Worm (Caenorhabditis elegans) whole organism, L4 larva: ENCODE data around the gene Y69H2.17.

Source experiments
- D1046.2 ChIP-seq: fragments of 200-800 bp; sonication (Bioruptor generic); IDR thresholded peaks from 2 replicates; pipeline ENCODE4 v1.3.6; 2022; ENCODE audit warnings: missing genetic modification characterization, missing compliant biosample characterization
- F10B5.3 ChIP-seq: sonication (generic microtip); optimal IDR thresholded peaks from 2 replicates; lab custom pipeline; 2016; ENCODE audit warnings: mild to moderate bottlenecking, missing genetic modification characterization, missing compliant biosample characterization
- F26F4.8 ChIP-seq: fragments of 200-800 bp; sonication (Bioruptor generic); conservative IDR thresholded peaks from 2 replicates; pipeline ENCODE4 v1.3.6; 2022; ENCODE audit warnings: missing genetic modification characterization, missing compliant biosample characterization
- F44E2.7 ChIP-seq: fragments of 200-800 bp; sonication (Bioruptor generic); IDR thresholded peaks from 2 replicates; pipeline ENCODE4 v2.1.2; 2022; ENCODE audit warnings: missing genetic modification characterization, missing compliant biosample characterization
- Y48G9A.11 ChIP-seq: fragments of 200-800 bp; sonication (Bioruptor generic); IDR thresholded peaks from 2 replicates; pipeline ENCODE4 v1.3.6; 2022; ENCODE audit warnings: missing genetic modification reagents, missing genetic modification characterization, missing compliant biosample characterization
- ZK337.2 ChIP-seq: fragments of 200-800 bp; sonication (Bioruptor generic); IDR thresholded peaks from 2 replicates; pipeline ENCODE4 v1.3.6; 2022; ENCODE audit warnings: missing genetic modification reagents, missing genetic modification characterization, missing compliant biosample characterization
- aha-1 ChIP-seq: fragments of 150-350 bp; peaks from one replicate; lab custom pipeline; 2014; ENCODE audit warnings: missing biosample characterization, missing genetic modification characterization
- ama-1 ChIP-seq: fragments of 150-350 bp; optimal IDR thresholded peaks from 2 replicates; lab custom pipeline; 2014; ENCODE audit warnings: inconsistent platforms, mixed read lengths
- attf-4 ChIP-seq: sonication (generic microtip); optimal IDR thresholded peaks from 3 replicates; lab custom pipeline; 2017; ENCODE audit warnings: missing biosample characterization, missing genetic modification characterization
- ceh-20 ChIP-seq: fragments of 200-800 bp; sonication (Bioruptor generic); IDR thresholded peaks from 2 replicates; pipeline ENCODE4 v1.3.6; 2022; ENCODE audit warnings: missing genetic modification reagents, missing genetic modification characterization, missing compliant biosample characterization
- daf-16 ChIP-seq, 3 experiments: sonication (generic microtip); optimal IDR thresholded peaks; 2 replicates each; lab custom pipeline; 2016 to 2017; ENCODE audit warnings: missing genetic modification characterization in 3 of 3, missing genetic modification reagents in 3 of 3, mild to moderate bottlenecking in 2 of 3, missing compliant biosample characterization in 2 of 3, missing biosample characterization in 1 of 3, moderate library complexity in 1 of 3
- daf-8 ChIP-seq: fragments of 200-800 bp; sonication (Bioruptor generic); IDR thresholded peaks from 2 replicates; pipeline ENCODE4 v1.3.6; 2022; ENCODE audit warnings: missing genetic modification characterization, missing compliant biosample characterization
- dmd-9 ChIP-seq: fragments of 200-800 bp; sonication (Bioruptor generic); IDR thresholded peaks from 2 replicates; pipeline ENCODE4 v1.3.6; 2022; ENCODE audit warnings: missing genetic modification reagents, missing genetic modification characterization, missing compliant biosample characterization
- duxl-1 ChIP-seq: sonication (generic microtip); optimal IDR thresholded peaks from 2 replicates; lab custom pipeline; 2016; ENCODE audit warnings: mild to moderate bottlenecking, missing genetic modification characterization, moderate library complexity, missing compliant biosample characterization; ENCODE audit not compliant: poor library complexity
- hlh-11 ChIP-seq: fragments of 200-800 bp; sonication (Bioruptor generic); optimal IDR thresholded peaks from 2 replicates; lab custom pipeline; 2018; ENCODE audit warnings: mild to moderate bottlenecking, missing genetic modification characterization, missing compliant biosample characterization
- lin-29 ChIP-seq: fragments of 200-800 bp; sonication (Bioruptor generic); IDR thresholded peaks from 2 replicates; pipeline ENCODE4 v1.3.6; 2022; ENCODE audit warnings: missing genetic modification reagents, missing genetic modification characterization, missing compliant biosample characterization
- lin-38 ChIP-seq: fragments of 200-800 bp; sonication (Bioruptor generic); IDR thresholded peaks from 2 replicates; pipeline ENCODE4 v1.3.6; 2022; ENCODE audit warnings: missing genetic modification reagents, missing genetic modification characterization, missing compliant biosample characterization
- lir-3 ChIP-seq: sonication (generic microtip); optimal IDR thresholded peaks from 2 replicates; lab custom pipeline; 2016; ENCODE audit warnings: mild to moderate bottlenecking, missing genetic modification characterization, missing compliant biosample characterization
- madf-5 ChIP-seq, 2 experiments: fragments of 200-800 bp; sonication (Bioruptor generic); IDR thresholded peaks; 2 replicates each; pipeline ENCODE4 v1.3.6; 2022; ENCODE audit warnings: missing compliant biosample characterization in 2 of 2, missing genetic modification characterization in 2 of 2
- nhr-28 ChIP-seq: fragments of 150-350 bp; optimal IDR thresholded peaks from 2 replicates; lab custom pipeline; 2014; ENCODE audit warnings: missing biosample characterization, missing genetic modification characterization
- nhr-41 ChIP-seq: fragments of 200-800 bp; sonication (Bioruptor generic); IDR thresholded peaks from 2 replicates; pipeline ENCODE4 v1.3.6; 2022; ENCODE audit warnings: missing genetic modification reagents, missing genetic modification characterization, missing compliant biosample characterization
- nhr-42 ChIP-seq: fragments of 200-800 bp; sonication (Bioruptor generic); IDR thresholded peaks from 2 replicates; pipeline ENCODE4 v1.3.6; 2022; ENCODE audit warnings: missing genetic modification characterization, missing compliant biosample characterization
- nhr-48 ChIP-seq: sonication (generic microtip); optimal IDR thresholded peaks from 2 replicates; lab custom pipeline; 2016; ENCODE audit warnings: mild to moderate bottlenecking, missing genetic modification characterization, missing compliant biosample characterization
- nhr-76 ChIP-seq: fragments of 150-350 bp; optimal IDR thresholded peaks from 2 replicates; lab custom pipeline; 2014; ENCODE audit warnings: missing biosample characterization, missing genetic modification characterization
- pha-4 ChIP-seq, 2 experiments: fragments of 150-350 bp in 1 of 2; fragments of 200-800 bp in 1 of 2; sonication (Bioruptor generic) in 1 of 2; IDR thresholded peaks in 1 of 2; optimal IDR thresholded peaks in 1 of 2; 2 replicates each; pipeline versions ENCODE4 v1.3.6 to Lab custom; 2014 to 2022; ENCODE audit warnings: missing genetic modification characterization in 2 of 2, missing genetic modification reagents in 2 of 2, missing biosample characterization in 1 of 2, missing compliant biosample characterization in 1 of 2
- pqm-1 ChIP-seq: sonication (generic microtip); optimal IDR thresholded peaks from 2 replicates; lab custom pipeline; 2017; ENCODE audit warnings: missing biosample characterization, missing genetic modification characterization
- set-16 ChIP-seq: fragments of 200-800 bp; sonication (Bioruptor generic); IDR thresholded peaks from 2 replicates; pipeline ENCODE4 v1.3.6; 2022; ENCODE audit warnings: missing genetic modification reagents, missing genetic modification characterization, missing compliant biosample characterization
- skn-1 ChIP-seq: fragments of 150-350 bp; optimal IDR thresholded peaks from 2 replicates; lab custom pipeline; 2014; ENCODE audit warnings: missing biosample characterization, missing genetic modification characterization
- snpc-1.2 ChIP-seq: fragments of 200-800 bp; sonication (Bioruptor generic); IDR thresholded peaks from 2 replicates; pipeline ENCODE4 v1.3.6; 2022; ENCODE audit warnings: missing genetic modification reagents, missing genetic modification characterization, missing compliant biosample characterization
- unc-130 ChIP-seq: sonication (generic microtip); optimal IDR thresholded peaks from 2 replicates; lab custom pipeline; 2016; ENCODE audit warnings: missing genetic modification reagents, missing genetic modification characterization, missing compliant biosample characterization
- unc-62 ChIP-seq, 3 experiments: fragments of 150-350 bp in 1 of 3; sonication (generic microtip); optimal IDR thresholded peaks in 2 of 3; peaks in 1 of 3; 1 replicate in 1 of 3; 2 replicates in 2 of 3; lab custom pipeline; 2014 to 2017; ENCODE audit warnings: missing biosample characterization in 3 of 3, missing genetic modification characterization in 3 of 3, missing genetic modification reagents in 3 of 3, missing genotype in 1 of 3
- zfp-2 ChIP-seq: sonication (generic microtip); optimal IDR thresholded peaks from 2 replicates; lab custom pipeline; 2016; ENCODE audit warnings: mild to moderate bottlenecking, missing genetic modification characterization, missing compliant biosample characterization
- zip-11 ChIP-seq: fragments of 200-800 bp; sonication (Bioruptor generic); IDR thresholded peaks from 2 replicates; pipeline ENCODE4 v1.3.6; 2022; ENCODE audit warnings: missing genetic modification characterization, missing compliant biosample characterization
- ztf-11 ChIP-seq: fragments of 150-350 bp; optimal IDR thresholded peaks from 2 replicates; lab custom pipeline; 2014; ENCODE audit warnings: missing biosample characterization, missing genetic modification characterization

The Y69H2.17 gene

DNA sequence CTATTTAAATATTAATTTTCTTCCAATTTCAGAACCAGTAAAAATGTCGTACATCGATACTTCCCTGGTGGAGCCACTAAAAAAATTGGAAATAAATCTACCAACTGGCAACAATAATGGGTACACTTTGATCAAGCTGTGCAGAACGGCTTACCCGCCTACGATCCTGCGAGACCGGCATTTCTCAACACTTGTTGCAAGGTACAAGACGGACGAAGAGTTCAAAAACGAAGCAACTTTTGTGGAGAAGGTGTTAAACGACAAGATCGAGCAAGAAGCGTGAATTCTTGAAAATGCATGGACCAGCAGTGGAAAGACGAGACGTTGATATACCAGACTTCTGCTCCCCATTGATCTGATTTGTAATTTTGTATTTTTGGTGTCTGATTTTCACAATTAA, 26.6 kb downstream of the Y69H2.17 start:
- TF ChIP-seq aha-1, result peak; percentile 56
- TF ChIP-seq zip-11, result no peak

DNA sequence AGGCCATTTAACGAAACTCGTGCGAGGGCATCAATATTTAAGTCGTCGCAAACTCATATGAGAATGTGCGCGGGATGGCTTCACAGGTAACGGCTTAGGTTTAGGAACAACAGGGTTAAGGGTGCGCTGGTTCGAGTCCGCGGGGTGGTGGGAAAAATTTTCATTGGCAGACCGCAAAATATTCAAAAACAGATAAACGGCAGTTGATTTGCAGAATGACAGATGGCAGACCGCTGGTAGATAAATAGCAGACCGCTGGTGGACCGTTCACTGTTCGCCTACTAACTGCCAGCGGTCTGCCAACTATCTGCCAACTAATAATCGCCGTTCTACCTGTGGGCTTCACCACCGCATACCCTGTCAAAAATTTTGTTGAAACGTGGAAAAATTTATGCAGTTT, 27.4 kb downstream of the Y69H2.17 start:
- no peak; the same call in 1 of the 2 replicates for TF ChIP-seq nhr-42
- 0 out of 4 replicates have a peak, but pooled peaks of 1 of the 2 experiments have one; percentile 68 for TF ChIP-seq madf-5 (GFP tag; IDR thresholded peaks at IDR 0.05; lab: Robert Waterston, UW)
- TF ChIP-seq lin-29 (GFP tag; lab: Robert Waterston, UW), result peak; percentile 57; the same call in 1 of the 2 replicates
- TF ChIP-seq pha-4 (GFP tag; IDR thresholded peaks at IDR 0.05; lab: Robert Waterston, UW), result peak; percentile 75
- TF ChIP-seq pha-4 (tag; optimal IDR thresholded peaks at IDR 0.05; lab: Kevin White, UChicago), result no peak
- peak; percentile 94 for TF ChIP-seq F44E2.7 (GFP tag; lab: Robert Waterston, UW)
- no peak for TF ChIP-seq ceh-20 (GFP tag; lab: Robert Waterston, UW)
- peak; percentile 46 for TF ChIP-seq lir-3 (tag; lab: Kevin White, UChicago)
- peak; percentile 48; the same call in 1 of the 2 replicates for TF ChIP-seq Y48G9A.11 (GFP tag; lab: Robert Waterston, UW)
- peak; percentile 65 for TF ChIP-seq snpc-1.2
- TF ChIP-seq daf-16 (GFP tag; optimal IDR thresholded peaks at IDR 0.05; lab: Kevin White, UChicago), result peak in 1 of 2 experiments; percentile 19
- peak; percentile 17 for TF ChIP-seq daf-16 (tag; optimal IDR thresholded peaks at IDR 0.05; lab: Kevin White, UChicago)
- 0 out of 2 replicates have a peak, but pooled peaks have one; percentile 61 for TF ChIP-seq daf-8 (GFP tag; lab: Robert Waterston, UW)
- TF ChIP-seq nhr-28 (tag; lab: Kevin White, UChicago), result no peak
- TF ChIP-seq D1046.2, result peak; percentile 88; the same call in 1 of the 2 replicates
- TF ChIP-seq ZK337.2 (GFP tag; lab: Robert Waterston, UW), result no peak
- peak; percentile 90 for TF ChIP-seq F26F4.8 (GFP tag; lab: Robert Waterston, UW)
- 0 out of 2 replicates have a peak, but pooled peaks have one; percentile 9 for TF ChIP-seq nhr-41 (GFP tag; lab: Robert Waterston, UW)
- no peak for TF ChIP-seq lin-38 (GFP tag; lab: Robert Waterston, UW)
- TF ChIP-seq unc-130 (GFP tag; lab: Kevin White, UChicago), result peak; percentile 26
- TF ChIP-seq F10B5.3 (tag; lab: Kevin White, UChicago), result no peak

DNA sequence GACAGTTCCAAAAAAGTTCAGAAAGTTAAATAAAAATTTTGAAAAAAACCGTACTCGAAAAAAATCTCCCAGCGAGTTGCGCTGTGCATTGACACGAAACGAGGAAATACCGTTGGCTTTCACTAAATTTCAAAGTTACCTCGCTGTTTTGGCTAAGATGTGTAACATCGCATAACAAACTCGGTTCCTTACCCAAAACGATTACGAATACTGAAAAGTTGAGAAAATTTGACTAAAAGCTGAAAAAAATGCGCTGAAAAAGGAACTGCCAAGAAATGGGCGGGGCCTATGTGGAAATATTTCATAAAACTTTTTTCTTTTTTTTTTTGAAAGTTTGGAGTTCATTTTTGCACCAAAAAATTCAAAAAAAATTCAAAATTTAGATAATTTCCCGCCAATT, 34.7 kb downstream of the Y69H2.17 start:
- no peak for TF ChIP-seq F44E2.7 (GFP tag; lab: Robert Waterston, UW)
- TF ChIP-seq nhr-42, result no peak
- no peak for TF ChIP-seq attf-4
- no peak for TF ChIP-seq nhr-48 (tag; lab: Kevin White, UChicago)
- peak; percentile 48 for TF ChIP-seq aha-1
- TF ChIP-seq skn-1 (tag; lab: Kevin White, UChicago), result no peak
- TF ChIP-seq daf-16 (GFP tag; optimal IDR thresholded peaks at IDR 0.05; lab: Kevin White, UChicago), result no peak
- TF ChIP-seq daf-16 (tag; optimal IDR thresholded peaks at IDR 0.05; lab: Kevin White, UChicago), result no peak
- no peak for TF ChIP-seq hlh-11 (tag; lab: Kevin White, UChicago)
- TF ChIP-seq ztf-11, result no peak
- TF ChIP-seq unc-62 (GFP tag; optimal IDR thresholded peaks at IDR 0.05 in 1 of 2; lab: Kevin White, UChicago), result peak in 1 of 2 experiments; percentile 65
- no peak for TF ChIP-seq unc-62 (tag; optimal IDR thresholded peaks at IDR 0.05; lab: Kevin White, UChicago)
- TF ChIP-seq nhr-76 (tag; lab: Kevin White, UChicago), result no peak

DNA sequence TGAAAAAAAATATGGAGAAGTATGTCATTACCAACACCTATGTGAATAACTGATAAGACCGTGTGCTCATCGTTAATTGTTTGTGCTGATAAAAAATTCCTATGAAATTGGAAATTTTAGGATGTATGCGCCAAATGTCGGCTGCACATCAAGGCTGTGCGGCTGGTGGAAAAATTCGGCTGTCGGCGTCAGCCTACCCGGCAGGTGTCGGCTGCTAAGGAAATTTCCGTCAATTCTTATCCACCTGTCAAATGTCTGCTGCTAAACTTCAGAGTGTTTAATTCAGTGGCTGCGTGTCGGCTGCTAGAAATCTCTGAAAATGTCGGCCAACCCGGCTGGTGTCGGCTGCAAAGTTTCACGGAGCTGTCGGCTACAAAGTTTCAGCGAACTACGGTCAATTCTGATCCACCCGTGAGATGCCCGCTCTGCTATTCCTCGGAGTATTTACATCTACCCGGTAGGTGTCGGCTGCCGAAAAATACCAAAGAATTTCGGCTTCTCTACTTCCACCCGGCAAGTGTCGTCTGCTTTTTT, 35.3 kb downstream of the Y69H2.17 start, which contains the start of gene Y17D7C.2:
Gene Y17D7C.2, minus strand, starts transcription at position 32 of the 534 bp plus-strand sequence.
- TF ChIP-seq duxl-1 (tag; lab: Kevin White, UChicago) (peak; percentile 31), zfp-2 (tag; lab: Kevin White, UChicago) (no peak), pqm-1 (tag; lab: Kevin White, UChicago) (peak; percentile 79), Y48G9A.11 (GFP tag; lab: Robert Waterston, UW) (0 out of 2 replicates have a peak, but pooled peaks have one; percentile 46), daf-16 (GFP tag; optimal IDR thresholded peaks at IDR 0.05; lab: Kevin White, UChicago) (no peak), daf-16 (tag; optimal IDR thresholded peaks at IDR 0.05; lab: Kevin White, UChicago) (peak; percentile 58), set-16 (GFP tag; lab: Robert Waterston, UW) (0 out of 2 replicates have a peak, but pooled peaks have one; percentile 24), ama-1 (lab: Kevin White, UChicago) (no peak), dmd-9 (peak; percentile 82)
